Fruit fly (Drosophila melanogaster) whole organism, embryonic: ENCODE measurements around the gene CG10029.

Source experiments
- Atf6 ChIP-seq: fragments of 200-800 bp; sonication (Bioruptor generic); IDR thresholded peaks from 2 replicates; pipeline ENCODE4 v1.3.6; 2022; ENCODE audit warnings: missing biosample characterization, missing genetic modification characterization
- Blimp-1 ChIP-seq: fragments of 200-800 bp; sonication (Bioruptor generic); optimal IDR thresholded peaks from 3 replicates; lab custom pipeline; 2018; ENCODE audit warnings: missing biosample characterization, missing genetic modification characterization, mild to moderate bottlenecking, moderate library complexity, missing genetic modification reagents
- CG10321 ChIP-seq: fragments of 200-800 bp; sonication (Bioruptor generic); IDR thresholded peaks from 2 replicates; pipeline ENCODE4 v1.3.6; 2022; ENCODE audit warnings: missing biosample characterization, missing genetic modification characterization
- CG10462 ChIP-seq: fragments of 200-800 bp; sonication (Bioruptor generic); optimal IDR thresholded peaks from 2 replicates; lab custom pipeline; 2016; ENCODE audit warnings: missing biosample characterization, missing genetic modification characterization
- CG11695 ChIP-seq: fragments of 200-800 bp; sonication (Bioruptor generic); IDR thresholded peaks from 3 replicates; pipeline ENCODE4 v1.3.6; 2022; ENCODE audit warnings: missing biosample characterization, missing genetic modification characterization
- CG11696 ChIP-seq: fragments of 200-800 bp; sonication (Bioruptor generic); IDR thresholded peaks from 2 replicates; pipeline ENCODE4 v1.3.6; 2022; ENCODE audit warnings: missing biosample characterization, missing genetic modification characterization
- CG12219 ChIP-seq: fragments of 200-800 bp; sonication (Bioruptor generic); optimal IDR thresholded peaks from 3 replicates; lab custom pipeline; 2018; ENCODE audit warnings: missing biosample characterization, mild to moderate bottlenecking, missing genetic modification characterization
- CG1233 ChIP-seq: fragments of 200-800 bp; sonication (Bioruptor generic); optimal IDR thresholded peaks from 4 replicates; lab custom pipeline; 2018; ENCODE audit warnings: missing biosample characterization, mild to moderate bottlenecking, missing genetic modification characterization
- CG13424 ChIP-seq: fragments of 200-800 bp; sonication (Bioruptor generic); optimal IDR thresholded peaks from 2 replicates; lab custom pipeline; 2019; ENCODE audit warnings: missing biosample characterization, mild to moderate bottlenecking, missing genetic modification characterization, moderate library complexity
- CG15011 ChIP-seq: fragments of 200-800 bp; sonication (Bioruptor generic); optimal IDR thresholded peaks from 3 replicates; lab custom pipeline; 2018; ENCODE audit warnings: missing biosample characterization, mild to moderate bottlenecking, missing genetic modification characterization
- CG15269 ChIP-seq: fragments of 200-800 bp; sonication (Bioruptor generic); optimal IDR thresholded peaks from 2 replicates; lab custom pipeline; 2018; ENCODE audit warnings: missing biosample characterization, mild to moderate bottlenecking, missing genetic modification characterization, moderate library complexity
- CG18619 ChIP-seq: fragments of 200-800 bp; sonication (Bioruptor generic); optimal IDR thresholded peaks from 3 replicates; lab custom pipeline; 2017; ENCODE audit warnings: missing biosample characterization, mild to moderate bottlenecking, missing genetic modification characterization
- CG18764 ChIP-seq: fragments of 200-800 bp; sonication (Bioruptor generic); optimal IDR thresholded peaks from 3 replicates; lab custom pipeline; 2016; ENCODE audit warnings: missing biosample characterization, missing genetic modification characterization
- CG2199 ChIP-seq: fragments of 200-800 bp; sonication (Bioruptor generic); IDR thresholded peaks from 3 replicates; pipeline ENCODE4 v1.3.6; 2022; ENCODE audit warnings: missing biosample characterization, missing genetic modification characterization
- CG30020 ChIP-seq: fragments of 200-800 bp; optimal IDR thresholded peaks from 2 replicates; lab custom pipeline; 2019; ENCODE audit warnings: missing biosample characterization, mild to moderate bottlenecking, missing genetic modification characterization, moderate library complexity
- CG31388 ChIP-seq: fragments of 200-800 bp; sonication (Bioruptor generic); optimal IDR thresholded peaks from 2 replicates; lab custom pipeline; 2016; ENCODE audit warnings: missing biosample characterization, missing genetic modification characterization
- CG34422 ChIP-seq: fragments of 200-800 bp; sonication (Bioruptor generic); IDR thresholded peaks from 3 replicates; pipeline ENCODE4 v1.3.6; 2022; ENCODE audit warnings: missing biosample characterization, missing genetic modification characterization
- CG4404 ChIP-seq: fragments of 200-800 bp; sonication (Bioruptor generic); IDR thresholded peaks from 2 replicates; pipeline ENCODE4 v1.3.6; 2022; ENCODE audit warnings: missing biosample characterization, missing genetic modification characterization
- CG7745 ChIP-seq: fragments of 200-800 bp; sonication (Bioruptor generic); optimal IDR thresholded peaks from 2 replicates; lab custom pipeline; 2018; ENCODE audit warnings: missing biosample characterization, mild to moderate bottlenecking, missing genetic modification characterization, moderate library complexity
- CG8388 ChIP-seq: fragments of 200-800 bp; sonication (Bioruptor generic); optimal IDR thresholded peaks from 2 replicates; lab custom pipeline; 2019; ENCODE audit warnings: missing biosample characterization, mild to moderate bottlenecking, missing genetic modification characterization, moderate library complexity
- Dad ChIP-seq: fragments of 200-800 bp; sonication (Bioruptor generic); optimal IDR thresholded peaks from 3 replicates; lab custom pipeline; 2016; ENCODE audit warnings: missing biosample characterization, missing genetic modification characterization
- Deaf1 ChIP-seq: fragments of 200-800 bp; optimal IDR thresholded peaks from 3 replicates; lab custom pipeline; 2019; ENCODE audit warnings: missing biosample characterization, mild to moderate bottlenecking, missing genetic modification characterization, moderate library complexity
- Drgx ChIP-seq: fragments of 200-800 bp; sonication (Bioruptor generic); IDR thresholded peaks from 2 replicates; pipeline ENCODE4 v1.3.6; 2022; ENCODE audit warnings: missing biosample characterization, missing genetic modification characterization
- Gug ChIP-seq: fragments of 200-800 bp; sonication (Bioruptor generic); IDR thresholded peaks from 4 replicates; pipeline ENCODE4 v1.3.6; 2022; ENCODE audit warnings: missing biosample characterization, missing genetic modification characterization
- Hmr ChIP-seq: fragments of 200-800 bp; sonication (Bioruptor generic); optimal IDR thresholded peaks from 3 replicates; lab custom pipeline; 2017; ENCODE audit warnings: mild to moderate bottlenecking, missing biosample characterization, missing genetic modification reagents, missing genetic modification characterization
- Hr51 ChIP-seq, 2 experiments: fragments of 200-800 bp; sonication (Bioruptor generic); optimal IDR thresholded peaks; 2 replicates in 1 of 2; 3 replicates in 1 of 2; lab custom pipeline; 2016 to 2018; ENCODE audit warnings: missing biosample characterization in 2 of 2, missing genetic modification characterization in 2 of 2, mild to moderate bottlenecking in 1 of 2, moderate library complexity in 1 of 2
- Hr78 ChIP-seq, 2 experiments: fragments of 200-800 bp in 1 of 2; fragments of >200 bp in 1 of 2; sonication (Bioruptor generic) in 1 of 2; optimal IDR thresholded peaks; 2 replicates each; lab custom pipeline; 2017 to 2019; ENCODE audit warnings: missing biosample characterization in 2 of 2, missing genetic modification characterization in 2 of 2, mild to moderate bottlenecking in 1 of 2, moderate library complexity in 1 of 2
- Max ChIP-seq: fragments of 200-800 bp; sonication (Bioruptor generic); optimal IDR thresholded peaks from 2 replicates; lab custom pipeline; 2016; ENCODE audit warnings: missing biosample characterization, mild to moderate bottlenecking, missing genetic modification characterization
- NFAT ChIP-seq: fragments of 200-800 bp; sonication (Bioruptor generic); IDR thresholded peaks from 2 replicates; pipeline ENCODE4 v1.3.6; 2022; ENCODE audit warnings: missing biosample characterization, missing genetic modification characterization
- Rfx ChIP-seq: fragments of 200-800 bp; sonication (Bioruptor generic); IDR thresholded peaks from 2 replicates; pipeline ENCODE4 v1.3.6; 2022; ENCODE audit warnings: missing biosample characterization, missing genetic modification characterization
- Rx ChIP-seq: fragments of 200-800 bp; sonication (Bioruptor generic); IDR thresholded peaks from 2 replicates; pipeline ENCODE4 v1.3.6; 2022; ENCODE audit warnings: missing biosample characterization, missing genetic modification characterization
- Scr ChIP-seq: fragments of 200-800 bp; sonication (Bioruptor generic); IDR thresholded peaks from 2 replicates; pipeline ENCODE4 v1.3.6; 2022; ENCODE audit warnings: missing biosample characterization, missing genetic modification characterization; ENCODE audit not compliant: partially characterized antibody
- Sry-δ ChIP-seq: fragments of 200-800 bp; sonication (Bioruptor generic); optimal IDR thresholded peaks from 2 replicates; lab custom pipeline; 2016; ENCODE audit warnings: missing biosample characterization, missing genetic modification characterization
- amos ChIP-seq: fragments of 200-800 bp; sonication (Bioruptor generic); IDR thresholded peaks from 2 replicates; pipeline ENCODE4 v1.3.6; 2022; ENCODE audit warnings: missing biosample characterization, missing genetic modification characterization; ENCODE audit not compliant: partially characterized antibody
- ato ChIP-seq: fragments of 200-800 bp; sonication (Bioruptor generic); IDR thresholded peaks from 2 replicates; pipeline ENCODE4 v1.3.6; 2022; ENCODE audit warnings: missing biosample characterization, missing genetic modification characterization; ENCODE audit not compliant: partially characterized antibody
- chn ChIP-seq: fragments of 200-800 bp; sonication (Bioruptor generic); optimal IDR thresholded peaks from 2 replicates; lab custom pipeline; 2016; ENCODE audit warnings: missing biosample characterization, missing genetic modification characterization
- fd3F ChIP-seq: fragments of 200-800 bp; sonication (Bioruptor generic); optimal IDR thresholded peaks from 2 replicates; lab custom pipeline; 2018; ENCODE audit warnings: missing biosample characterization, mild to moderate bottlenecking, missing genetic modification characterization, moderate library complexity
- kah ChIP-seq: fragments of 200-800 bp; sonication (Bioruptor generic); optimal IDR thresholded peaks from 2 replicates; lab custom pipeline; 2018; ENCODE audit warnings: missing biosample characterization, mild to moderate bottlenecking, missing genetic modification characterization
- nerfin-1 ChIP-seq: fragments of 200-800 bp; sonication (Bioruptor generic); optimal IDR thresholded peaks from 3 replicates; lab custom pipeline; 2019; ENCODE audit warnings: missing biosample characterization, mild to moderate bottlenecking, missing genetic modification characterization, moderate library complexity
- pan ChIP-seq, 4 experiments: fragments of >200 bp in 3 of 4; fragments of 200-800 bp in 1 of 4; sonication (Bioruptor generic) in 1 of 4; optimal IDR thresholded peaks in 3 of 4; IDR thresholded peaks in 1 of 4; 2 replicates each; pipeline versions ENCODE4 v1.3.6 to Lab custom; 2017 to 2022; ENCODE audit warnings: missing biosample characterization in 2 of 4, missing genetic modification characterization in 2 of 4, mixed read lengths in 1 of 4
- pros ChIP-seq: fragments of 200-800 bp; sonication (Bioruptor generic); optimal IDR thresholded peaks from 3 replicates; lab custom pipeline; 2019; ENCODE audit warnings: missing biosample characterization, mild to moderate bottlenecking, missing genetic modification characterization, moderate library complexity
- repo ChIP-seq: fragments of 200-800 bp; sonication (Bioruptor generic); optimal IDR thresholded peaks from 2 replicates; lab custom pipeline; 2016; ENCODE audit warnings: missing biosample characterization, missing genetic modification characterization
- sens-2 ChIP-seq: fragments of 200-800 bp; sonication (Bioruptor generic); IDR thresholded peaks from 2 replicates; pipeline ENCODE4 v1.3.6; 2022; ENCODE audit warnings: missing biosample characterization, missing genetic modification characterization
- stc ChIP-seq: fragments of 200-800 bp; sonication (Bioruptor generic); IDR thresholded peaks from 2 replicates; pipeline ENCODE4 v1.3.6; 2022; ENCODE audit warnings: missing biosample characterization, missing genetic modification characterization
- tin ChIP-seq: fragments of 200-800 bp; sonication (Bioruptor generic); optimal IDR thresholded peaks from 3 replicates; lab custom pipeline; 2016; ENCODE audit warnings: missing biosample characterization, missing genetic modification characterization
- twi ChIP-seq: fragments of 200-800 bp; optimal IDR thresholded peaks from 2 replicates; lab custom pipeline; 2019; ENCODE audit warnings: missing biosample characterization, mild to moderate bottlenecking, missing genetic modification characterization, moderate library complexity
- vfl ChIP-seq: fragments of 200-800 bp; sonication (Bioruptor generic); optimal IDR thresholded peaks from 2 replicates; lab custom pipeline; 2016; ENCODE audit warnings: missing biosample characterization, missing genetic modification characterization
- wor ChIP-seq: fragments of 200-800 bp; sonication (Bioruptor generic); IDR thresholded peaks from 2 replicates; pipeline ENCODE4 v1.3.6; 2022; ENCODE audit warnings: missing biosample characterization, missing genetic modification characterization
- zfh2 ChIP-seq: fragments of 200-800 bp; sonication (Bioruptor generic); optimal IDR thresholded peaks from 2 replicates; lab custom pipeline; 2016; ENCODE audit warnings: missing biosample characterization, missing genetic modification characterization

Gene CG10029

dm6 chr3R:7346445-7346844 lies 29.4 kb upstream of the CG10029 start, which contains the start of gene nxf4 (continued):
- TF ChIP-seq CG13424 (tag; lab: Kevin White, UChicago), result peak; percentile 79
- TF ChIP-seq Dad, result peak; percentile 74
- peak; percentile 55 for TF ChIP-seq Blimp-1 (GFP tag; lab: Kevin White, UChicago)
- no peak for TF ChIP-seq Hr78 (GFP tag; optimal IDR thresholded peaks at IDR 0.05; lab: Kevin White, UChicago)
- peak; percentile 61 for TF ChIP-seq CG1233 (GFP tag; lab: Kevin White, UChicago)
- TF ChIP-seq tin (GFP tag; lab: Kevin White, UChicago), result peak; percentile 76
- TF ChIP-seq CG11695 (GFP tag; lab: Robert Waterston, UW), result no peak
- peak; percentile 56 for TF ChIP-seq CG18619
- peak; percentile 59 to 61 for TF ChIP-seq Hr51 (GFP tag; optimal IDR thresholded peaks at IDR 0.05; lab: Kevin White, UChicago)
- peak; percentile 34 for TF ChIP-seq zfh2
- peak; percentile 79 for TF ChIP-seq Hmr (GFP tag; lab: Kevin White, UChicago)
- TF ChIP-seq CG30020, result no peak
- TF ChIP-seq CG11696, result no peak
- peak; percentile 16; the same call in 1 of the 2 replicates for TF ChIP-seq Rx (GFP tag; lab: Robert Waterston, UW)
- TF ChIP-seq kah (GFP tag; lab: Kevin White, UChicago), result no peak
- TF ChIP-seq sens-2 (GFP tag; lab: Robert Waterston, UW), result peak; percentile 51; the same call in 1 of the 2 replicates
- peak; percentile 31 for TF ChIP-seq CG12219 (GFP tag; lab: Kevin White, UChicago)
- no peak for TF ChIP-seq pros (GFP tag; lab: Kevin White, UChicago)
- TF ChIP-seq CG8388, result peak; percentile 39
- 0 out of 2 replicates have a peak, but pooled peaks have one; percentile 17 for TF ChIP-seq Atf6 (GFP tag; lab: Robert Waterston, UW)
- TF ChIP-seq CG18764 (GFP tag; lab: Kevin White, UChicago), result peak; percentile 75
- TF ChIP-seq amos (GFP tag; lab: Robert Waterston, UW), result peak; percentile 73
- peak; percentile 44 for TF ChIP-seq fd3F (GFP tag; lab: Kevin White, UChicago)
- TF ChIP-seq CG31388 (GFP tag; lab: Kevin White, UChicago), result peak; percentile 44
- TF ChIP-seq Gug (GFP tag; lab: Robert Waterston, UW), result peak; percentile 52; the same call in 1 of the 4 replicates
- peak; percentile 82 for TF ChIP-seq chn (GFP tag; lab: Kevin White, UChicago)
- TF ChIP-seq wor (GFP tag; lab: Robert Waterston, UW), result no peak; the same call in 1 of the 2 replicates
- TF ChIP-seq repo (GFP tag; lab: Kevin White, UChicago), result peak; percentile 65
- TF ChIP-seq CG2199, result peak; percentile 94
- TF ChIP-seq pan (optimal IDR thresholded peaks at IDR 0.05; lab: Kevin White, UChicago), result no peak
- TF ChIP-seq pan (GFP tag; optimal IDR thresholded peaks at IDR 0.05 in 1 of 2, IDR thresholded peaks at IDR 0.05 in 1 of 2), result peak in 1 of 2 experiments; percentile 60
- peak; percentile 21 for TF ChIP-seq vfl (GFP tag; lab: Kevin White, UChicago)
- TF ChIP-seq CG34422 (GFP tag; lab: Robert Waterston, UW), result peak; percentile 68
- TF ChIP-seq CG15269 (tag; lab: Kevin White, UChicago), result peak; percentile 43
- TF ChIP-seq Sry-δ (GFP tag; lab: Kevin White, UChicago), result peak; percentile 30
- no peak; the same call in 1 of the 2 replicates for TF ChIP-seq stc
- TF ChIP-seq Rfx (GFP tag; lab: Robert Waterston, UW), result peak; percentile 89
- peak; percentile 43; the same call in 1 of the 2 replicates for TF ChIP-seq CG4404 (GFP tag; lab: Robert Waterston, UW)
- peak; percentile 0 for TF ChIP-seq Max (GFP tag; lab: Kevin White, UChicago)
- no peak for TF ChIP-seq CG7745
- no peak for TF ChIP-seq Scr (GFP tag; lab: Robert Waterston, UW)
- TF ChIP-seq CG15011 (GFP tag; lab: Kevin White, UChicago), result no peak
- peak; percentile 79 for TF ChIP-seq NFAT (GFP tag; lab: Robert Waterston, UW)
- TF ChIP-seq Drgx (GFP tag; lab: Robert Waterston, UW), result no peak
- no peak for TF ChIP-seq CG10321 (GFP tag; lab: Robert Waterston, UW)
- TF ChIP-seq CG10462 (GFP tag; lab: Kevin White, UChicago), result peak; percentile 52
- TF ChIP-seq twi (tag; lab: Kevin White, UChicago), result no peak
- no peak for TF ChIP-seq ato
- peak; percentile 53 for TF ChIP-seq nerfin-1
- TF ChIP-seq Deaf1 (tag; lab: Kevin White, UChicago), result no peak
